Worm (Caenorhabditis elegans): Measurements from ENCODE around the gene gpa-13.

Gene gpa-13

DNA sequence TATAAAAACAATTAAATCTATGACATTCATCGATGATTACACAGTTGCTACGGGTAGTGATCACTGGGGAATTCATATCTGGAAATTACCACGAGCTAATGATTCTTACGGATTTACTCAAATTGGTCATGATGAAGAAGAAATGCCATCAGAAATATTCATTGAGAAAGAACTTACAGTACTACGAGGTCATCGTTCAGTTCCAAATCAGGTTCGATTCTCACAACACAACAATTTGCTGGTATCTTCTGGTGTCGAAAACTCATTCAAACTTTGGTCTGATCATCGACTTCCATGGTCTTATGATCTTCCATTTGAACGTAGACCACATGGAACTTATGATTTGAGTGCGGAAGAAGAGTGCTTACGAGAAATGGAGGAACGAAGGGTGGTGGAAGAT, 48.2 kb downstream of the gpa-13 start:
- TF ChIP-seq F37B4.10 (GFP tag; IDR thresholded peaks at IDR 0.05) (no peak), hlh-26 (GFP tag; conservative IDR thresholded peaks at IDR 0.05) (no peak), let-526 (GFP tag; IDR thresholded peaks at IDR 0.05) (no peak), ztf-6 (GFP tag; IDR thresholded peaks at IDR 0.05) (no peak), mel-28 (tag; optimal IDR thresholded peaks at IDR 0.05; ENCODE audit: borderline replicate concordance) (no peak), cebp-1 (GFP tag; IDR thresholded peaks at IDR 0.05) (no peak), cebp-1 (tag; optimal IDR thresholded peaks at IDR 0.05) (no peak)

DNA sequence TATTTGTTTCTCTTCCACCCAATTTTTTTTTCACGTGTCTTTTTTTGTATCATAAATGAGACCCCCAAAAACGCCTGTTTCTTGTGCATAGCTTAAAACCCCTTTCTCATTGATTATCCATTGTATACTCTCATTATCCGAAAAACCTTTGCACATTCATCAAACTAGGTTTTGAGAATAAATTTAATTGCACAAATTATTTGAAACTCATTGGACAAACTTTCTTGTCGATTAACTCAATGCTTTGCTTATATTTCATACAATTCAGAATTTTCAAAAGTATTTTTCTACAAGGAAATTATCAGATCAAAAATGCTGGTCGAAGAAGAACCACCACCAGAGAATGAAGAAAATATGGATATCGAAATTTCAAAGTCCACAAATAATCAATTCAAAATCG, 50.7 kb downstream of the gpa-13 start, which contains the start of gene R11D1.1:
Gene R11D1.1 (plus strand): TSS at position 301 of the 400 bp plus-strand sequence.
- TF ChIP-seq efl-1 (GFP tag; optimal IDR thresholded peaks at IDR 0.05) (no peak), madf-10 (tag; optimal IDR thresholded peaks at IDR 0.05) (no peak), nfya-1 (tag; optimal IDR thresholded peaks at IDR 0.05; ENCODE audit: borderline replicate concordance, insufficient read depth) (no peak), ceh-91 (GFP tag; IDR thresholded peaks at IDR 0.05) (no peak), nhr-90 (tag; optimal IDR thresholded peaks at IDR 0.05) (no peak), Y56A3A.18 (GFP tag; IDR thresholded peaks at IDR 0.05) (no peak), D2030.7 (GFP tag; IDR thresholded peaks at IDR 0.05) (no peak), ceh-79 (tag; optimal IDR thresholded peaks at IDR 0.05) (no peak), unc-62 (GFP tag; optimal IDR thresholded peaks at IDR 0.05) (no peak), hlh-12 (tag; optimal IDR thresholded peaks at IDR 0.05) (no peak), snpc-3.4 (tag; optimal IDR thresholded peaks at IDR 0.05) (no peak), ztf-25 (GFP tag; IDR thresholded peaks at IDR 0.05) (no peak), Y79H2A.3 (GFP tag; conservative IDR thresholded peaks at IDR 0.05) (no peak), ceh-27 (GFP tag; optimal IDR thresholded peaks at IDR 0.05) (no peak), dox-1 (GFP tag; IDR thresholded peaks at IDR 0.05) (no peak), ZK185.1 (tag; optimal IDR thresholded peaks at IDR 0.05; ENCODE audit: poor library complexity, severe bottlenecking) (no peak), rec-8 (tag; optimal IDR thresholded peaks at IDR 0.05) (no peak)
